Fruit fly (Drosophila melanogaster): ENCODE measurements around the gene CG8012.

The CG8012 gene

dm6 chr3L:8197779-8198279 lies 17.3 kb upstream of the CG8012 start, which contains the start of the genes UbcE2M and Dhps (continued):
- no peak for TF ChIP-seq Awh (GFP tag; IDR thresholded peaks at IDR 0.05)
- peak; percentile 82 for TF ChIP-seq grau (tag; optimal IDR thresholded peaks at IDR 0.05)
- TF ChIP-seq CG12659 (GFP tag; optimal IDR thresholded peaks at IDR 0.05): peak; percentile 87
- peak; percentile 37; the same call in 1 of the 2 replicates for TF ChIP-seq vvl (GFP tag; IDR thresholded peaks at IDR 0.05)
- peak; percentile 48 for TF ChIP-seq pho (GFP tag; optimal IDR thresholded peaks at IDR 0.05)
- peak; percentile 72 for TF ChIP-seq CG13296 (GFP tag; optimal IDR thresholded peaks at IDR 0.05)
- peak; percentile 86 for TF ChIP-seq CG3281 (GFP tag; optimal IDR thresholded peaks at IDR 0.05)
- TF ChIP-seq zf30C (GFP tag; optimal IDR thresholded peaks at IDR 0.05): no peak
- no peak for TF ChIP-seq bowl (GFP tag; IDR thresholded peaks at IDR 0.05)
- TF ChIP-seq CG1529 (GFP tag; optimal IDR thresholded peaks at IDR 0.05): peak; percentile 3
- 0 out of 2 replicates have a peak, but pooled peaks have one; percentile 31 for TF ChIP-seq ato (GFP tag; IDR thresholded peaks at IDR 0.05; ENCODE audit: partially characterized antibody)
- TF ChIP-seq psq (GFP tag; optimal IDR thresholded peaks at IDR 0.05): peak; percentile 54
- no peak for TF ChIP-seq Atf-2 (GFP tag; optimal IDR thresholded peaks at IDR 0.05)
- TF ChIP-seq inv (GFP tag; IDR thresholded peaks at IDR 0.05; ENCODE audit: partially characterized antibody): peak; percentile 70
- TF ChIP-seq CG3995 (GFP tag; optimal IDR thresholded peaks at IDR 0.05): peak; percentile 51
- peak; percentile 53 for TF ChIP-seq CG8290 (GFP tag; optimal IDR thresholded peaks at IDR 0.05)
- peak in 1 of 2 experiments; percentile 1 for TF ChIP-seq CG8290 (tag; optimal IDR thresholded peaks at IDR 0.05)
- peak; percentile 73 for TF ChIP-seq Max (GFP tag; optimal IDR thresholded peaks at IDR 0.05)
- no peak for TF ChIP-seq nau (GFP tag; optimal IDR thresholded peaks at IDR 0.05)
- TF ChIP-seq CG14965 (GFP tag; optimal IDR thresholded peaks at IDR 0.05; ENCODE audit: borderline replicate concordance): no peak
- TF ChIP-seq CG17361 (GFP tag; IDR thresholded peaks at IDR 0.05): no peak; the same call in 2 of the 3 replicates
- peak; percentile 80 for TF ChIP-seq zfh2 (GFP tag; optimal IDR thresholded peaks at IDR 0.05)
- peak; percentile 61 for TF ChIP-seq CG6689 (GFP tag; IDR thresholded peaks at IDR 0.05)
- peak; percentile 70 for TF ChIP-seq CG12155 (GFP tag; optimal IDR thresholded peaks at IDR 0.05)
- TF ChIP-seq CG11398 (GFP tag; optimal IDR thresholded peaks at IDR 0.05): no peak
- TF ChIP-seq CG11085 (GFP tag; IDR thresholded peaks at IDR 0.05): peak; percentile 60; the same call in 1 of the 2 replicates
- peak; percentile 11 for TF ChIP-seq CG12744 (GFP tag; optimal IDR thresholded peaks at IDR 0.05)
- TF ChIP-seq Optix (GFP tag; IDR thresholded peaks at IDR 0.05): peak; percentile 55; the same call in 1 of the 3 replicates
- no peak for TF ChIP-seq Hey (tag; optimal IDR thresholded peaks at IDR 0.05)
- peak; percentile 23 for TF ChIP-seq CG8281 (tag; optimal IDR thresholded peaks at IDR 0.05)
- peak; percentile 80 for TF ChIP-seq BEAF-32 (GFP tag; optimal IDR thresholded peaks at IDR 0.05)
- peak; percentile 30 for TF ChIP-seq CG7786 (GFP tag; optimal IDR thresholded peaks at IDR 0.05)
- TF ChIP-seq Lhr (GFP tag; optimal IDR thresholded peaks at IDR 0.05): peak; percentile 20
- TF ChIP-seq CG43689 (GFP tag; IDR thresholded peaks at IDR 0.05): no peak
- TF ChIP-seq CG10462 (GFP tag; optimal IDR thresholded peaks at IDR 0.05): no peak
- TF ChIP-seq Dfd (GFP tag; optimal IDR thresholded peaks at IDR 0.05): no peak
- no peak for TF ChIP-seq CG12219 (GFP tag; optimal IDR thresholded peaks at IDR 0.05)
- peak; percentile 53 for TF ChIP-seq Antp (GFP tag; optimal IDR thresholded peaks at IDR 0.05)
- no peak for TF ChIP-seq CG17328 (GFP tag; IDR thresholded peaks at IDR 0.05)
- TF ChIP-seq H15 (GFP tag; IDR thresholded peaks at IDR 0.05): peak; percentile 59; the same call in 1 of the 3 replicates
- TF ChIP-seq Rx (GFP tag; IDR thresholded peaks at IDR 0.05): no peak
- TF ChIP-seq sim (GFP tag; IDR thresholded peaks at IDR 0.05): no peak
- TF ChIP-seq mam (GFP tag; optimal IDR thresholded peaks at IDR 0.05): peak; percentile 73
- no peak for TF ChIP-seq Mad (GFP tag; optimal IDR thresholded peaks at IDR 0.05)
- TF ChIP-seq CG17385 (GFP tag; optimal IDR thresholded peaks at IDR 0.05): peak; percentile 69
- peak; percentile 14 for TF ChIP-seq CG18476 (GFP tag; optimal IDR thresholded peaks at IDR 0.05)
- TF ChIP-seq Xbp1 (GFP tag; optimal IDR thresholded peaks at IDR 0.05): peak; percentile 77
- no peak for TF ChIP-seq pfk (GFP tag; optimal IDR thresholded peaks at IDR 0.05)
- TF ChIP-seq CG16779 (GFP tag; IDR thresholded peaks at IDR 0.05): no peak
- TF ChIP-seq CG15514 (GFP tag; optimal IDR thresholded peaks at IDR 0.05): peak; percentile 75
- no peak for TF ChIP-seq CTCF (GFP tag; optimal IDR thresholded peaks at IDR 0.05)
- no peak for TF ChIP-seq CG11723 (GFP tag; optimal IDR thresholded peaks at IDR 0.05)

Measured in whole organism, embryonic.